Worm (Caenorhabditis elegans): Measurements from ENCODE around the gene exp-1.
A peak's percentile ranks its signal among the peaks of the same experiment; 100 is the strongest.

The exp-1 gene

DNA sequence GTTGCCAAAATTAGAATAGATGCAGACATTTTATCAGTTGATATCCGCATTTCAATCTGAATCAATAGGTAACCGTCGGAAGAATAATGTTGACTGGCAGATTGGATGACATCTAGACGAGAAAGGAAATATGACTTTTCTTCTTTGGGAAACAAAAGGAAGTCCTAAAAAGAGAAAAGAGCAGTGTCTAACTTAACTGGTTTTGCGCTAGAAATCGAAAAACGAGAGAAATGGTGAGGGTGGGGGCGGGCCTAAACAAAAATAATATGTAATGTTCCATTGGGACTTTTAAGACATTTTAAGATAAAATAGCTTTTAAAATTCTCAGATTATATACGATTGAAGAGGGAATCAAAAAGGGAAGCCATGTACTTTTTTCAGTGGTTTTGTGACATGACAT lies at the start of gene exp-1:
Gene exp-1, minus strand, starts transcription at position 101 of the 400 bp plus-strand sequence.
- no peak for TF ChIP-seq ref-1 (GFP tag; conservative IDR thresholded peaks at IDR 0.05)
- no peak for TF ChIP-seq klf-2 (GFP tag; conservative IDR thresholded peaks at IDR 0.05)
- no peak for TF ChIP-seq ztf-23 (GFP tag; IDR thresholded peaks at IDR 0.05)
- TF ChIP-seq ztf-29 (GFP tag; IDR thresholded peaks at IDR 0.05) = no peak
- no peak for TF ChIP-seq tab-1 (GFP tag; IDR thresholded peaks at IDR 0.05)
- TF ChIP-seq cog-1 (tag; optimal IDR thresholded peaks at IDR 0.05) = no peak
- no peak for TF ChIP-seq med-1 (GFP tag; optimal IDR thresholded peaks at IDR 0.05; ENCODE audit: insufficient read depth)
- TF ChIP-seq T22C8.4 (GFP tag; IDR thresholded peaks at IDR 0.05) = no peak
- TF ChIP-seq flt-1 (GFP tag; IDR thresholded peaks at IDR 0.05) = no peak

DNA sequence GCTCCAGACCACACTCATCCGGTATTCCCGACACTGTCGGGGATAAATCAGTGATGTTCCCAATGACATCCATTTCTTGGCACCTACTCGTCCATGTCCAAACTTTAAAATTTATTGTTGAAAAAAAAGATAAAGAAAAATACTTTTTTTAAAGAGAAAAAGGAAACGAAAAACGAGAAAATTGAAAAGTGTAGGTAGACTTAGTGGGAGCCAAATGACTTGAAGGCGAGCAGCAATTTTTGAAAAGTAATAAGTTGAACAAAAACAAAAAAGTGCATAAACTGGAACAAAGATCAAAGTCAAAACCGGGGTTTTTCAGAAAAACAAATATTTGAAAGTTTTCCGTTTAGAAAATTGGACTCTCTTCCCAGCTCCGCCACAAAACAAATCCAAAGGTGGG lies 47.2 kb upstream of the exp-1 start, which contains the start of gene daf-37:
Gene daf-37, minus strand, starts transcription at position 101 of the 400 bp plus-strand sequence.
- no peak for TF ChIP-seq ref-1 (GFP tag; conservative IDR thresholded peaks at IDR 0.05)
- no peak for TF ChIP-seq ztf-29 (GFP tag; IDR thresholded peaks at IDR 0.05)
- TF ChIP-seq cog-1 (tag; optimal IDR thresholded peaks at IDR 0.05) = no peak
- no peak for TF ChIP-seq T22C8.4 (GFP tag; IDR thresholded peaks at IDR 0.05)

DNA sequence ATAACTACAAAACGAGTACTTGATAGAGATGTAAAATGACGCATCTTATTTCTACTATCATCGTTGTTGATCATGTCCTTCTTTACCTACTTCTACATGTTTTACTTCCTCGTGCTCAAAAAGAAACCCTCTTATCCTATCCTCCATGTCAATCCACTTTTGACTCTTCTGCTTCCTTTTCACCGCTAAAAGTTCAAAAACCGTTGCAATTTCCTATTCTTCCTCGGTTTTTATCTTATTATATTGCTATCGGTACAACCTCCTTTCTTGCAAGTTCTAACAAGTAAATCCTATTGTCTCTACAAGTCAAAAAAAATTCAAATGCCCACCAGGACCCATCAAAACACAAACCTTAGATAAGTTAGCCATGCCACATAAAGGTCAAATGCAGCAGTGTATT lies 46.4 kb upstream of the exp-1 start:
- TF ChIP-seq tab-1 (GFP tag; IDR thresholded peaks at IDR 0.05) (no peak), flt-1 (GFP tag; IDR thresholded peaks at IDR 0.05) (no peak), ztf-23 (GFP tag; IDR thresholded peaks at IDR 0.05) (no peak), cog-1 (tag; optimal IDR thresholded peaks at IDR 0.05) (no peak), ztf-29 (GFP tag; IDR thresholded peaks at IDR 0.05) (no peak), ref-1 (GFP tag; conservative IDR thresholded peaks at IDR 0.05) (no peak), klf-2 (GFP tag; conservative IDR thresholded peaks at IDR 0.05) (no peak), T22C8.4 (GFP tag; IDR thresholded peaks at IDR 0.05) (no peak), med-1 (GFP tag; optimal IDR thresholded peaks at IDR 0.05; ENCODE audit: insufficient read depth) (no peak)

DNA sequence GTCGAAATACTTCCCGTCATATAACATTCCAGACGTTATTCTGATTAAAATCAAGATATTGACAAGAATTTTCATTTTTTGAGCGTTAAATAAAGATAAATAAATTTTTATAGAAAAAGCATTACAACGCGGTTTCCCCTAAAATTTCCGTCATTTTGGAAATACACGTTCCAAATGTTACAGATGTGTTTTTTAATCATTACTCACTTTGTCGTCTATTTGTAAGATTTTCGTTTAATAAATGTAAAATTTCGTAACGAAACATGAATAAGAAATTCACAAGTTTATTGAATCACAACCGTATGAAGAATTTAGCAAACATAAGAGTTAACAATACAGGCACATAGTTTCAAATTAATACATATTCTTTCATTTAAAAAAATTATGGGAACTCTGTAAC lies 42.0 kb upstream of the exp-1 start, which contains the start of gene C30B5.17:
Gene C30B5.17, minus strand, starts transcription at position 101 of the 400 bp plus-strand sequence.
- TF ChIP-seq flt-1 (GFP tag; IDR thresholded peaks at IDR 0.05) (no peak), ztf-29 (GFP tag; IDR thresholded peaks at IDR 0.05) (no peak), med-1 (GFP tag; optimal IDR thresholded peaks at IDR 0.05; ENCODE audit: insufficient read depth) (no peak), tab-1 (GFP tag; IDR thresholded peaks at IDR 0.05) (no peak), T22C8.4 (GFP tag; IDR thresholded peaks at IDR 0.05) (no peak), klf-2 (GFP tag; conservative IDR thresholded peaks at IDR 0.05) (no peak), cog-1 (tag; optimal IDR thresholded peaks at IDR 0.05) (no peak), ztf-23 (GFP tag; IDR thresholded peaks at IDR 0.05) (no peak), ref-1 (GFP tag; conservative IDR thresholded peaks at IDR 0.05) (no peak)

DNA sequence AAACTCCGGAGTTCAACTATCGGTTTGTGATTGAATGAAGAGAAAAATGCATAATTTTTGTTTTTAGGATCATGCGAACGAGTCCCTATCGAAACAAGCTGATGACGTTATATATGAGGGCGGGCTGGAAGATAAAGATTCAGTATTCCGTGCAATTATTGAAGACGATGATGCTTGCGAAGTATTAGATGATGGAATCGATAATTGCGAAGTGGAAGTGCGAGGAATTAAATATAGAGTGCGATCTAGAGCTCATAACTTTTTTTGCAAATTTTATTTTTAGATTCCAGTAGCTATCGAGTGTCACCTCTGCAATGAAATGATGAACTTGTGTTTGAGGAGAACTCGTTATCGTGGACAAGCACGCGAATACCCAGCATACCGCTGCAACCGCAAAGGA lies 38.1 kb upstream of the exp-1 start:
- no peak for TF ChIP-seq ztf-23 (GFP tag; IDR thresholded peaks at IDR 0.05)
- no peak for TF ChIP-seq cog-1 (tag; optimal IDR thresholded peaks at IDR 0.05)
- TF ChIP-seq ztf-29 (GFP tag; IDR thresholded peaks at IDR 0.05) = no peak
- no peak for TF ChIP-seq ref-1 (GFP tag; conservative IDR thresholded peaks at IDR 0.05)
- TF ChIP-seq med-1 (GFP tag; optimal IDR thresholded peaks at IDR 0.05; ENCODE audit: insufficient read depth) = no peak
- no peak for TF ChIP-seq T22C8.4 (GFP tag; IDR thresholded peaks at IDR 0.05)
- no peak for TF ChIP-seq flt-1 (GFP tag; IDR thresholded peaks at IDR 0.05)
- no peak for TF ChIP-seq tab-1 (GFP tag; IDR thresholded peaks at IDR 0.05)
- TF ChIP-seq klf-2 (GFP tag; conservative IDR thresholded peaks at IDR 0.05) = no peak

DNA sequence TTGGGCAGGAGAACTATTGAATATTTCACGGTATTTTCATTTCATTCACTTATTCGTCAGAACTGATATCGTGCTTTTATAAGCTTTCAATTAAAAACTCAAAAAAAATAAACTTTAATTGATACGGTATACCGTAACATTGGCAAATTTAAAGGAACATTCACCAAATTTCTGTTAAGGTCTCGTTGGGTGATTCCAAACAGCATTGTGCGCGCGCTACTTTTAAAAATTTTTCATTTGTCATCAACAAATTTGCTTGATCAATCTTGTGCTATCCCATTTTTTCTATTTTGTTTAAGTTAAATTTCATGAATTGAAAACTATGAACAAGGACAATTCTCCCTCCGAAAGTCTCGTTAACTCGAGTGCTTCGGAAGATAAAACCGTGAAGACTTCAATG lies 37.6 kb upstream of the exp-1 start, which contains the start of gene szy-4:
Gene szy-4, plus strand, starts transcription at position 229 of the 400 bp plus-strand sequence.
- no peak for TF ChIP-seq ztf-29 (GFP tag; IDR thresholded peaks at IDR 0.05)
- no peak for TF ChIP-seq klf-2 (GFP tag; conservative IDR thresholded peaks at IDR 0.05)
- no peak for TF ChIP-seq T22C8.4 (GFP tag; IDR thresholded peaks at IDR 0.05)
- no peak for TF ChIP-seq ztf-23 (GFP tag; IDR thresholded peaks at IDR 0.05)
- TF ChIP-seq med-1 (GFP tag; optimal IDR thresholded peaks at IDR 0.05; ENCODE audit: insufficient read depth) = no peak
- TF ChIP-seq flt-1 (GFP tag; IDR thresholded peaks at IDR 0.05) = no peak
- no peak for TF ChIP-seq tab-1 (GFP tag; IDR thresholded peaks at IDR 0.05)
- TF ChIP-seq cog-1 (tag; optimal IDR thresholded peaks at IDR 0.05) = no peak
- no peak for TF ChIP-seq ref-1 (GFP tag; conservative IDR thresholded peaks at IDR 0.05)

DNA sequence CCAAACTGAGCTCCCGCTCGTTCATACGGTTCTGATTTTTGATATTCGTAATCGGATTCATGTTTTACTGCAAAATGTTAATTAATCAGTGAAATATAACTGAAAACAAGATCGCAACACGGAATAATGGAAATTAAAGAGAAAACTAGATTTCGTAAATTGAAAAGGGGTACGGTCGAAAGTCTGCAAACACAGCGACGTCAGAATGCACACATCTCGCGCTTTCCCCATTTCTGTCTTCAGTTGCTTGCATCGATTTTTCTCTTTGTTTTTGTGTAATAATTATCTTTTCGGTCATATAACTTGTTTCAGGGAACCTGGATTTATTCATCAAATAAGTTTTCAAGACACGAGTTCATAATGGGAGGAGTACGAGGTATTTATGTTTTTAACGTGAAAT lies 36.0 kb upstream of the exp-1 start, which contains the start of the genes rbmx-2 and C30B5.2:
Gene rbmx-2, minus strand, starts transcription at position 74 of the 400 bp plus-strand sequence.
Gene C30B5.2, plus strand, starts transcription at position 306 of the 400 bp plus-strand sequence.
- TF ChIP-seq med-1 (GFP tag; optimal IDR thresholded peaks at IDR 0.05; ENCODE audit: insufficient read depth) (no peak), T22C8.4 (GFP tag; IDR thresholded peaks at IDR 0.05) (peak; percentile 62), ztf-23 (GFP tag; IDR thresholded peaks at IDR 0.05) (peak; percentile 36; the same call in 1 of the 2 replicates), flt-1 (GFP tag; IDR thresholded peaks at IDR 0.05) (no peak), tab-1 (GFP tag; IDR thresholded peaks at IDR 0.05) (no peak)

DNA sequence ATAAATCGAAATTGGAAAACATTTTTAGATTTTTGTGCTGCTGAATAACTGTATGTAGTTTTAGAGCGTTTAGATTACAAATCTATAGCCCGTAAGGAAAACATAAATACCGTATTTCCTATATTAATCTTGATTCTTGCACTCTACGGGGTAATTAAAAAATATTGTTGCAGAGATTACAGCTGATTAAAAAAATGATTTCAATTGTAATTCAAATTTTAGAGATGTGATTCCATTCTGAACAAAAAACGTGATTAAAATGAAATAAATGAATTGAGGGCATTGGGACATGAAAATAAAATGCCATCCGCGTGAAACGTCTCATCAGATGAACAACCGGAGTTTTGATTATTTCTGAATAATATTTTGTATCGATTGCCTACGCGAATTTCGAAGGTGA lies 31.6 kb upstream of the exp-1 start, which contains the start of gene cpb-2:
Gene cpb-2, plus strand, starts transcription at position 301 of the 400 bp plus-strand sequence.
- no peak for TF ChIP-seq ztf-23 (GFP tag; IDR thresholded peaks at IDR 0.05)

DNA sequence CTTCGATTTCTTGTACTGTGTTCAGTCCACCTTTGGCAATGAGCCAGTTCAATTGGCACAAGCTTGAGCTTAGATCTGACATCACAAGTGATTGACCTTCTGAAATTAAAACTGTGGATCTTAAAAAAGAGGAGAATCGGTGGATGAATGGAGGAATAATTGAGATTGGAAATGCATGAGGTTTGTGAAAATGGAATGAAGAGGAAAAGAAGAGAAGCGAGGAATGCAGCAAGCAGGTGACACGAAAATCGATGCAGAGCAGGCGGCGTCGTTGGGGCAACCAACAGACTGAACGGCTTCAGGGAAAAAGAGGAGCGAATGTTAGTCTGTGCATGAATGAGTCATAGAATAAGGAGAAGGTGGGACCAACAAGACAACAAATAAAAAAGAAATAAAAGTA lies 30.4 kb upstream of the exp-1 start, which contains the start of gene fkh-8:
Gene fkh-8, minus strand, starts transcription at position 101 of the 400 bp plus-strand sequence.
- TF ChIP-seq cog-1 (tag; optimal IDR thresholded peaks at IDR 0.05) (no peak), klf-2 (GFP tag; conservative IDR thresholded peaks at IDR 0.05) (no peak), flt-1 (GFP tag; IDR thresholded peaks at IDR 0.05) (no peak), T22C8.4 (GFP tag; IDR thresholded peaks at IDR 0.05) (no peak), tab-1 (GFP tag; IDR thresholded peaks at IDR 0.05) (no peak), ref-1 (GFP tag; conservative IDR thresholded peaks at IDR 0.05) (no peak), ztf-23 (GFP tag; IDR thresholded peaks at IDR 0.05) (no peak), ztf-29 (GFP tag; IDR thresholded peaks at IDR 0.05) (no peak), med-1 (GFP tag; optimal IDR thresholded peaks at IDR 0.05; ENCODE audit: insufficient read depth) (no peak)

DNA sequence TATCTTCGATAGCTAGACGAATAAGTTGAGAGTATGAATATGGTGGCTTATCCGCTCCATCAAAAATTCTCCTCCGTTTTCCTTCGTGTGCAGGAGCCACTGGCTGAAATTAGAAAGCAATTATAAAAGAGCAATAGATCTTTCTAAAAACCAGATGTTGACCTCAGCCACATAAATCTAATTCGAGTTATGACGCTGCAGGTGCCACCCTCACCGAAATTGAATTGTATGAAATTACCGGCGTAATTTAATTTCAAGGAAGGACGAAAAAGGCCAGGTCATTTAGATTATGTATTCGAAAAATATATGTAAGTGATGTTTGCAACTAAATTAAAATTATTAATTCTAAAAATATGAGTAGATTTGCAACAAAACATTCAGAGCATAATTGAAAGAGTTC lies 29.9 kb upstream of the exp-1 start:
- TF ChIP-seq flt-1 (GFP tag; IDR thresholded peaks at IDR 0.05) (no peak), tab-1 (GFP tag; IDR thresholded peaks at IDR 0.05) (no peak)

All from whole organism, midembryonic.